Worm (Caenorhabditis elegans): ENCODE data around the gene btb-17.

ce11 chrII:3277686-3278085 lies 17.5 kb upstream of the btb-17 start, which contains the start of gene F02E11.4:
- TF ChIP-seq nhr-237 (tag; optimal IDR thresholded peaks at IDR 0.05) (no peak), zag-1 (tag; optimal IDR thresholded peaks at IDR 0.05) (no peak)
